Fruit fly (Drosophila melanogaster) whole organism, embryonic: ENCODE measurements around the gene ver.
A peak's percentile ranks its signal among the peaks of the same experiment; 100 is the strongest.

Source experiments
- Ada2b ChIP-seq: fragments of 200-800 bp; sonication (Bioruptor generic); IDR thresholded peaks from 2 replicates; pipeline ENCODE4 v1.3.6; 2022; ENCODE audit warnings: missing biosample characterization, missing genetic modification characterization
- Asciz ChIP-seq: fragments of 200-800 bp; sonication (Bioruptor generic); optimal IDR thresholded peaks from 2 replicates; lab custom pipeline; 2017; ENCODE audit warnings: missing biosample characterization, mild to moderate bottlenecking, missing genetic modification characterization, missing genetic modification reagents
- Atf-2 ChIP-seq: fragments of 200-800 bp; sonication (Bioruptor generic); optimal IDR thresholded peaks from 2 replicates; lab custom pipeline; 2016; ENCODE audit warnings: missing biosample characterization, missing genetic modification characterization
- Atf3 ChIP-seq: fragments of 200-800 bp; sonication (Bioruptor generic); optimal IDR thresholded peaks from 3 replicates; lab custom pipeline; 2016; ENCODE audit warnings: missing biosample characterization, missing genetic modification characterization
- Atf6 ChIP-seq: fragments of 200-800 bp; sonication (Bioruptor generic); IDR thresholded peaks from 2 replicates; pipeline ENCODE4 v1.3.6; 2022; ENCODE audit warnings: missing biosample characterization, missing genetic modification characterization
- CG12219 ChIP-seq: fragments of 200-800 bp; sonication (Bioruptor generic); optimal IDR thresholded peaks from 3 replicates; lab custom pipeline; 2018; ENCODE audit warnings: missing biosample characterization, mild to moderate bottlenecking, missing genetic modification characterization
- CG12299 ChIP-seq: fragments of 200-800 bp; sonication (Bioruptor generic); optimal IDR thresholded peaks from 2 replicates; lab custom pipeline; 2018; ENCODE audit warnings: missing biosample characterization, mild to moderate bottlenecking, missing genetic modification characterization
- CG12744 ChIP-seq: fragments of 200-800 bp; sonication (Bioruptor generic); optimal IDR thresholded peaks from 2 replicates; lab custom pipeline; 2016; ENCODE audit warnings: missing biosample characterization, missing genetic modification characterization
- CG13624 ChIP-seq: fragments of 200-800 bp; sonication (Bioruptor generic); optimal IDR thresholded peaks from 2 replicates; lab custom pipeline; 2016; ENCODE audit warnings: missing biosample characterization, missing genetic modification characterization
- CG13775 ChIP-seq: fragments of 200-800 bp; sonication (Bioruptor generic); optimal IDR thresholded peaks from 3 replicates; lab custom pipeline; 2017; ENCODE audit warnings: missing biosample characterization, mild to moderate bottlenecking, missing genetic modification characterization
- CG14441 ChIP-seq: fragments of 200-800 bp; sonication (Bioruptor generic); IDR thresholded peaks from 2 replicates; pipeline ENCODE4 v1.3.6; 2022; ENCODE audit warnings: missing biosample characterization, missing genetic modification characterization
- CG14667 ChIP-seq: fragments of 200-800 bp; sonication (Bioruptor generic); IDR thresholded peaks from 2 replicates; pipeline ENCODE4 v1.3.6; 2022; ENCODE audit warnings: missing biosample characterization, missing genetic modification characterization
- CG14710 ChIP-seq: fragments of 200-800 bp; sonication (Bioruptor generic); optimal IDR thresholded peaks from 3 replicates; lab custom pipeline; 2019; ENCODE audit warnings: missing biosample characterization, mild to moderate bottlenecking, missing genetic modification characterization, moderate library complexity
- CG15696 ChIP-seq: fragments of 200-800 bp; sonication (Bioruptor generic); optimal IDR thresholded peaks from 2 replicates; lab custom pipeline; 2019; ENCODE audit warnings: missing biosample characterization, mild to moderate bottlenecking, missing genetic modification characterization, moderate library complexity
- CG16779 ChIP-seq: fragments of 200-800 bp; sonication (Bioruptor generic); IDR thresholded peaks from 2 replicates; pipeline ENCODE4 v1.3.6; 2022; ENCODE audit warnings: missing biosample characterization, missing genetic modification characterization
- CG17568 ChIP-seq: fragments of 200-800 bp; sonication (Bioruptor generic); optimal IDR thresholded peaks from 2 replicates; lab custom pipeline; 2018; ENCODE audit warnings: missing biosample characterization, mild to moderate bottlenecking, missing genetic modification characterization, moderate library complexity
- CG17912 ChIP-seq: fragments of 200-800 bp; sonication (Bioruptor generic); optimal IDR thresholded peaks from 2 replicates; lab custom pipeline; 2018; ENCODE audit warnings: missing biosample characterization, mild to moderate bottlenecking, missing genetic modification characterization
- CG6175 ChIP-seq: fragments of 200-800 bp; sonication (Bioruptor generic); IDR thresholded peaks from 3 replicates; pipeline ENCODE4 v1.3.6; 2022; ENCODE audit warnings: missing biosample characterization, missing genetic modification characterization
- CG7786 ChIP-seq: fragments of 200-800 bp; sonication (Bioruptor generic); optimal IDR thresholded peaks from 2 replicates; lab custom pipeline; 2016; ENCODE audit warnings: missing biosample characterization, missing genetic modification characterization
- Doc3 ChIP-seq: fragments of 200-800 bp; sonication (Bioruptor generic); IDR thresholded peaks from 3 replicates; pipeline ENCODE4 v1.3.6; 2022; ENCODE audit warnings: missing biosample characterization, missing genetic modification characterization; ENCODE audit not compliant: partially characterized antibody
- H15 ChIP-seq: fragments of 200-800 bp; sonication (Bioruptor generic); IDR thresholded peaks from 3 replicates; pipeline ENCODE4 v1.3.6; 2022; ENCODE audit warnings: missing biosample characterization, missing genetic modification characterization
- HLH4C ChIP-seq: fragments of 200-800 bp; sonication (Bioruptor generic); IDR thresholded peaks from 3 replicates; pipeline ENCODE4 v1.3.6; 2022; ENCODE audit warnings: missing biosample characterization, missing genetic modification characterization; ENCODE audit not compliant: partially characterized antibody
- HmgZ ChIP-seq: fragments of 200-800 bp; sonication (Bioruptor generic); optimal IDR thresholded peaks from 2 replicates; lab custom pipeline; 2018; ENCODE audit warnings: missing biosample characterization, mild to moderate bottlenecking, missing genetic modification characterization
- Hsf ChIP-seq: fragments of 200-800 bp; sonication (Bioruptor generic); optimal IDR thresholded peaks from 3 replicates; lab custom pipeline; 2016; ENCODE audit warnings: missing biosample characterization, missing genetic modification characterization
- Lpt ChIP-seq: fragments of >200 bp; optimal IDR thresholded peaks from 2 replicates; lab custom pipeline; 2018; ENCODE audit warnings: missing biosample characterization, missing genetic modification characterization
- Med ChIP-seq: fragments of 200-800 bp; sonication (Bioruptor generic); peaks from one replicate; lab custom pipeline; 2016; ENCODE audit warnings: missing biosample characterization, missing genetic modification characterization, mild to moderate bottlenecking, inconsistent platforms, moderate library complexity
- Myb ChIP-seq: fragments of 200-800 bp; sonication (Bioruptor generic); optimal IDR thresholded peaks from 2 replicates; lab custom pipeline; 2016; ENCODE audit warnings: missing biosample characterization, missing genetic modification characterization
- Scr ChIP-seq: fragments of 200-800 bp; sonication (Bioruptor generic); IDR thresholded peaks from 2 replicates; pipeline ENCODE4 v1.3.6; 2022; ENCODE audit warnings: missing biosample characterization, missing genetic modification characterization; ENCODE audit not compliant: partially characterized antibody
- ab ChIP-seq: fragments of 200-800 bp; sonication (Bioruptor generic); optimal IDR thresholded peaks from 2 replicates; lab custom pipeline; 2016; ENCODE audit warnings: missing biosample characterization, missing genetic modification characterization
- ac ChIP-seq: fragments of 200-800 bp; sonication (Bioruptor generic); optimal IDR thresholded peaks from 3 replicates; lab custom pipeline; 2017; ENCODE audit warnings: missing biosample characterization, mild to moderate bottlenecking, missing genetic modification characterization
- amos ChIP-seq: fragments of 200-800 bp; sonication (Bioruptor generic); IDR thresholded peaks from 2 replicates; pipeline ENCODE4 v1.3.6; 2022; ENCODE audit warnings: missing biosample characterization, missing genetic modification characterization; ENCODE audit not compliant: partially characterized antibody
- btn ChIP-seq: fragments of 200-800 bp; sonication (Bioruptor generic); optimal IDR thresholded peaks from 2 replicates; lab custom pipeline; 2016; ENCODE audit warnings: missing biosample characterization, missing genetic modification characterization
- chinmo ChIP-seq: fragments of 200-800 bp; sonication (Bioruptor generic); IDR thresholded peaks from 4 replicates; pipeline ENCODE4 v1.3.6; 2022; ENCODE audit warnings: missing biosample characterization, missing genetic modification characterization; ENCODE audit not compliant: partially characterized antibody
- emc ChIP-seq: fragments of 200-800 bp; sonication (Bioruptor generic); optimal IDR thresholded peaks from 2 replicates; lab custom pipeline; 2016; ENCODE audit warnings: missing biosample characterization, missing genetic modification characterization
- fd64A ChIP-seq: fragments of 200-800 bp; sonication (Bioruptor generic); optimal IDR thresholded peaks from 3 replicates; lab custom pipeline; 2018; ENCODE audit warnings: missing biosample characterization, mild to moderate bottlenecking, missing genetic modification characterization
- gcm2 ChIP-seq: fragments of 200-800 bp; sonication (Bioruptor generic); optimal IDR thresholded peaks from 2 replicates; lab custom pipeline; 2016; ENCODE audit warnings: missing biosample characterization, missing genetic modification characterization
- gfzf ChIP-seq: fragments of 200-800 bp; sonication (Bioruptor generic); optimal IDR thresholded peaks from 2 replicates; lab custom pipeline; 2016; ENCODE audit warnings: missing biosample characterization, mild to moderate bottlenecking, missing genetic modification characterization, moderate library complexity
- hbn ChIP-seq: fragments of 200-800 bp; sonication (Bioruptor generic); IDR thresholded peaks from 2 replicates; pipeline ENCODE4 v1.3.6; 2022; ENCODE audit warnings: missing biosample characterization, missing genetic modification characterization; ENCODE audit not compliant: partially characterized antibody
- inv ChIP-seq: fragments of 200-800 bp; sonication (Bioruptor generic); IDR thresholded peaks from 2 replicates; pipeline ENCODE4 v1.3.6; 2022; ENCODE audit warnings: missing biosample characterization, missing genetic modification characterization; ENCODE audit not compliant: partially characterized antibody
- nerfin-2 ChIP-seq: fragments of 200-800 bp; sonication (Bioruptor generic); IDR thresholded peaks from 2 replicates; pipeline ENCODE4 v1.3.6; 2022; ENCODE audit warnings: missing biosample characterization, missing genetic modification characterization; ENCODE audit not compliant: partially characterized antibody
- otp ChIP-seq: fragments of 200-800 bp; sonication (Bioruptor generic); IDR thresholded peaks from 3 replicates; pipeline ENCODE4, ENCODE4 v1.3.6; 2022; ENCODE audit warnings: missing biosample characterization, missing genetic modification characterization
- psq ChIP-seq: fragments of 200-800 bp; sonication (Bioruptor generic); optimal IDR thresholded peaks from 2 replicates; lab custom pipeline; 2017; ENCODE audit warnings: missing biosample characterization, missing genetic modification characterization
- sima ChIP-seq: fragments of 200-800 bp; sonication (Bioruptor generic); optimal IDR thresholded peaks from 2 replicates; lab custom pipeline; 2016; ENCODE audit warnings: missing biosample characterization, missing genetic modification characterization
- sr ChIP-seq: fragments of 200-800 bp; sonication (Bioruptor generic); IDR thresholded peaks from 3 replicates; pipeline ENCODE4 v1.3.6; 2022; ENCODE audit warnings: missing biosample characterization, missing genetic modification characterization
- tna ChIP-seq: fragments of 200-800 bp; sonication (Bioruptor generic); IDR thresholded peaks from 2 replicates; pipeline ENCODE4 v1.3.6; 2022; ENCODE audit warnings: missing biosample characterization, missing genetic modification characterization; ENCODE audit not compliant: partially characterized antibody
- unc-4 ChIP-seq: fragments of 200-800 bp; sonication (Bioruptor generic); IDR thresholded peaks from 2 replicates; pipeline ENCODE4 v1.3.6; 2022; ENCODE audit warnings: missing biosample characterization, missing genetic modification characterization; ENCODE audit not compliant: partially characterized antibody
- wek ChIP-seq: fragments of 200-800 bp; sonication (Bioruptor generic); optimal IDR thresholded peaks from 3 replicates; lab custom pipeline; 2018; ENCODE audit warnings: missing biosample characterization, mild to moderate bottlenecking, missing genetic modification characterization, moderate library complexity
- wor ChIP-seq: fragments of 200-800 bp; sonication (Bioruptor generic); IDR thresholded peaks from 2 replicates; pipeline ENCODE4 v1.3.6; 2022; ENCODE audit warnings: missing biosample characterization, missing genetic modification characterization
- zen2 ChIP-seq: fragments of 200-800 bp; sonication (Bioruptor generic); IDR thresholded peaks from 3 replicates; pipeline ENCODE4 v1.3.6; 2022; ENCODE audit warnings: missing biosample characterization, missing genetic modification characterization; ENCODE audit not compliant: partially characterized antibody

The ver gene

dm6 chr3L:12490418-12491035 lies 33.3 kb upstream of the ver start, which contains the start of gene CG10660 (continued):
- peak; percentile 64 for TF ChIP-seq btn (GFP tag; lab: Kevin White, UChicago)
- TF ChIP-seq ac (GFP tag; lab: Kevin White, UChicago), result peak; percentile 34
- TF ChIP-seq CG14441 (GFP tag; lab: Robert Waterston, UW), result peak; percentile 82
- TF ChIP-seq Atf-2 (GFP tag; lab: Kevin White, UChicago), result peak; percentile 53
- TF ChIP-seq Hsf (GFP tag; lab: Kevin White, UChicago), result peak; percentile 83
- TF ChIP-seq CG13624, result peak; percentile 8
- no peak for TF ChIP-seq Lpt (GFP tag; lab: Kevin White, UChicago)
- TF ChIP-seq wor, result peak; percentile 86
- peak; percentile 91 for TF ChIP-seq otp (GFP tag; lab: Robert Waterston, UW)
- peak; percentile 40 for TF ChIP-seq CG7786 (GFP tag; lab: Kevin White, UChicago)
- TF ChIP-seq zen2 (GFP tag; lab: Robert Waterston, UW), result no peak
- TF ChIP-seq emc (GFP tag; lab: Kevin White, UChicago), result no peak
- TF ChIP-seq CG12299 (tag; lab: Kevin White, UChicago), result peak; percentile 80
- peak; percentile 81 for TF ChIP-seq CG14710
- TF ChIP-seq psq (GFP tag; lab: Kevin White, UChicago), result peak; percentile 65
- peak; percentile 58 for TF ChIP-seq ab (GFP tag; lab: Kevin White, UChicago)
- no peak for TF ChIP-seq sima (GFP tag; lab: Kevin White, UChicago)
- no peak for TF ChIP-seq CG17912
- TF ChIP-seq gcm2 (GFP tag; lab: Kevin White, UChicago), result peak; percentile 69
- no peak for TF ChIP-seq inv (GFP tag; lab: Robert Waterston, UW)
- peak; percentile 86 for TF ChIP-seq HmgZ (tag; lab: Kevin White, UChicago)
- TF ChIP-seq tna (GFP tag; lab: Robert Waterston, UW), result no peak
- no peak for TF ChIP-seq nerfin-2
- TF ChIP-seq Myb (GFP tag; lab: Kevin White, UChicago), result peak; percentile 36
- peak; percentile 90 for TF ChIP-seq CG12219 (GFP tag; lab: Kevin White, UChicago)
- 0 out of 2 replicates have a peak, but pooled peaks have one; percentile 55 for TF ChIP-seq CG16779 (GFP tag; lab: Robert Waterston, UW)
- TF ChIP-seq Scr (GFP tag; lab: Robert Waterston, UW), result no peak
- TF ChIP-seq CG13775, result peak; percentile 76
- 0 out of 2 replicates have a peak, but pooled peaks have one; percentile 29 for TF ChIP-seq CG14667
- TF ChIP-seq amos (GFP tag; lab: Robert Waterston, UW), result no peak
- TF ChIP-seq Asciz (GFP tag; lab: Kevin White, UChicago), result peak; percentile 91
- peak; percentile 82 for TF ChIP-seq CG17568 (GFP tag; lab: Kevin White, UChicago)
- TF ChIP-seq chinmo (GFP tag; lab: Robert Waterston, UW), result no peak
- peak; percentile 95 for TF ChIP-seq Med (GFP tag; lab: Kevin White, UChicago)
- peak; percentile 53 for TF ChIP-seq CG12744 (GFP tag; lab: Kevin White, UChicago)
- no peak for TF ChIP-seq gfzf (GFP tag; lab: Kevin White, UChicago)
- TF ChIP-seq wek (GFP tag; lab: Kevin White, UChicago), result peak; percentile 71
- TF ChIP-seq Atf3 (GFP tag; lab: Kevin White, UChicago), result peak; percentile 53
- TF ChIP-seq fd64A (GFP tag; lab: Kevin White, UChicago), result peak; percentile 68
- TF ChIP-seq CG6175 (GFP tag; lab: Robert Waterston, UW), result 0 out of 3 replicates have a peak, but pooled peaks have one; percentile 14
- TF ChIP-seq CG15696 (tag; lab: Kevin White, UChicago), result peak; percentile 12
- no peak for TF ChIP-seq sr (GFP tag; lab: Robert Waterston, UW)
- TF ChIP-seq hbn, result no peak
- TF ChIP-seq unc-4 (GFP tag; lab: Robert Waterston, UW), result no peak
- TF ChIP-seq H15 (GFP tag; lab: Robert Waterston, UW), result peak; percentile 84
- peak; percentile 88 for TF ChIP-seq Ada2b (GFP tag; lab: Robert Waterston, UW)
- no peak for TF ChIP-seq HLH4C (GFP tag; lab: Robert Waterston, UW)
- no peak for TF ChIP-seq Doc3 (GFP tag; lab: Robert Waterston, UW)
- TF ChIP-seq Atf6 (GFP tag; lab: Robert Waterston, UW), result peak; percentile 86
